Fruit fly (Drosophila melanogaster) whole organism, larva: Measurements from ENCODE around the gene Vha16-3.

Experiments used
- noc ChIP-seq: fragments of 200-800 bp; sonication (Bioruptor generic); optimal IDR thresholded peaks from 3 replicates; lab custom pipeline; 2019; ENCODE audit warnings: missing biosample characterization, mild to moderate bottlenecking, missing genetic modification characterization, moderate library complexity

Vha16-3 gene

DNA sequence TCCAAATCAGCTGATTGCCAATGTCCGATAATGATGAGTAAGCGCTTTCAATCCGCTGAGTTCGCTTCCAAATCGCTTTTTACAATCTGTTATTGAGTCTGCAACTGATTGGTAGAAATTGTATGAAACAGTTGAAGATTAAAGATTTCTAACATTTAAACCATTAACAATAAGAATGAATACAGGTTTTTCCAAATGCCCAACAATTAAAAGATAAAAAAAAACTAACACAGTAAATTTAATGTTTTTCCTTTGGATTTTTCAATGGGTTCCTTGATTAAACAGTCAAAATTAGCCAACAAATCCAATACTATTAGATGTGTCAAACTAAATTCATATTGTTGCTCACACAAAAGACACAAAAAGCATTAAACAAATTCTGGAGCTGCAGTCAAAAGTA, 28.2 kb upstream of the Vha16-3 start, which contains the start of gene CG7557:
CG7557 (plus strand) TSS at position 301 of the 400 bp plus-strand sequence.
- no peak for TF ChIP-seq noc (tag; lab: Kevin White, UChicago)

dm6 chr3L:11447022-11447728, 25.9 kb upstream of the Vha16-3 start:
- TF ChIP-seq noc (tag; lab: Kevin White, UChicago) = no peak

DNA sequence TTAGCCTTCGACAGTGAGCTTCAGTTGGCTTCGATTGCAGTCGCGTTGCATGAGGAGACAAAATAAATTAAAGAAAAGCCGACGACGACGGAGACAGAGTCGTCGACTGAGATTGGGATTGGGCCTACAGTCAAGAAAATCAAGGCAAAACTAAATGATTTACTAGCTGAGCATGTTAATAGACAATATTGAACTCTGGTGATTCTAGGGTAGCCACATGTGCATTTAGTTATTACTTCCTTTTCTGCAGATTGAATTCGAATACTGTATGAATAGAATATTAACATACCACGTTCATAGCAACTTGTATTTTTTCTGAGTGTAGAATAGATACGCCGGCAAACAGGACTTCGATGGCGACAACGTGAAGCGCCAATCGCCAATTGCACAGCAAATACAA, 24.7 kb upstream of the Vha16-3 start:
- no peak for TF ChIP-seq noc (tag; lab: Kevin White, UChicago)

- TF ChIP-seq noc (tag; lab: Kevin White, UChicago) = no peak
These were observed 24.2 kb upstream of the Vha16-3 start for dm6 chr3L:11448935-11449334.

dm6 chr3L:11450535-11450934, 22.6 kb upstream of the Vha16-3 start:
- no peak for TF ChIP-seq noc (tag; lab: Kevin White, UChicago)

DNA sequence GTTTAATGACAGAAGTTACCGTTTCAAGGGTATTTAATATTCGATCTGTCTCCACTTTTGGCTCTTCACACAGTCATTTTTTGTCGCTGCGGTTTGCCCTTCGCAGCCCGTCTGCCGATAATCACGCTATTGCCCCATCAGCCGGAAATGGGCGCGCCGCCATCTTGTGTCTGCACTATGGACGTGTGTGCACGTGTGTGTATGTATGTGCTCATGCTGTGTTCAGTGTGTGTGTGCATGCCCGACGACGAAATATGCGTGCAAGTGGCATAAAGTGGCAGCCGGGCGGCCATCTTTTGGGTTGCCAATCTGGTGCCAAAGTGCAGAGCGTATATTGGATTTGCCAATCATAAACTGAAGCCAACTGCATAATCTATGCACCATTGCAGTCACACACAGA, 18.6 kb upstream of the Vha16-3 start:
- no peak for TF ChIP-seq noc (tag; lab: Kevin White, UChicago)

dm6 chr3L:11458370-11458769, 14.7 kb upstream of the Vha16-3 start, which contains the start of the genes CG12289 and CG7551:
Gene CG12289 (minus strand): TSS chr3L:11458470.
Gene CG7551 (plus strand): TSS chr3L:11458490.
- TF ChIP-seq noc (tag; lab: Kevin White, UChicago) = no peak

- no peak for TF ChIP-seq noc (tag; lab: Kevin White, UChicago)
These were observed 7.6 kb upstream of the Vha16-3 start, which contains the start of gene Fum3 for dm6 chr3L:11465371-11465914. Gene Fum3 (minus strand): TSS chr3L:11465864.

DNA sequence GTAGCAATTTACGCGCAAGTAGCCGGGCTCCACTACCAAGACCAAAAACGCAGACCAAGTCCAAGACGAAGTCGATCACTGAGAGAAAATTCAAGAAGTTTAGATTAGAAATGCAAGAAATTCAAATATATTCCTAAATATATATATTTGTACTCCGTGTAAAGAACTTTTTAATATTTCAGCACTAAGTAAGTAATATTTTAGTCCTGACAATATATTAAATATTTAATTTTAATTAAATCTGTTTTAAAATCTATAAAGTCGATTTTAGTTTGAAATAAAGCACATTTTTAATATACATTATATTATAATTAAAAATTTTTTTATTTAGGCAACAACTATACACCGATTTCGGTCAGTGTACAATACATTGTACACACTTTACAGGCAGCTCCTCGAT, 6.1 kb upstream of the Vha16-3 start:
- no peak for TF ChIP-seq noc (tag; lab: Kevin White, UChicago)

DNA sequence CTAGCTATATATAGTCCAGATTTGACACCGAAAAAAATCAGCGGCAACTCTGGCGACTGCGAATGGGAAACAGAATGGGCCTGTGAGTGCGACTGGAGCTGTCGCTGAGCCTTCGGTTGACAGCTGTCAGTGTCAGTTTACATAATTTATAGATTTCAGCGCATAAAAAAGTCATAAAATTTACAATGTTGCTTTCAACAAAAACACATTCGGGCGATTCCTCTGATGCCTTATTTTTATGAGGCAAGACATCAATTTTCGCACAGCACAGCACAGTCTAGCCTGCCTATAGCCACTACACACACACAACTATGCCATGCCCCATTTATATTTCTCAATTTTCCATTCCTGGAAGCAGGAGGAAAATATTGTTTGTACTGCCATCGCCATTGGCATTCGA, 703 bp upstream of the Vha16-3 start:
- TF ChIP-seq noc (tag; lab: Kevin White, UChicago) = no peak

DNA sequence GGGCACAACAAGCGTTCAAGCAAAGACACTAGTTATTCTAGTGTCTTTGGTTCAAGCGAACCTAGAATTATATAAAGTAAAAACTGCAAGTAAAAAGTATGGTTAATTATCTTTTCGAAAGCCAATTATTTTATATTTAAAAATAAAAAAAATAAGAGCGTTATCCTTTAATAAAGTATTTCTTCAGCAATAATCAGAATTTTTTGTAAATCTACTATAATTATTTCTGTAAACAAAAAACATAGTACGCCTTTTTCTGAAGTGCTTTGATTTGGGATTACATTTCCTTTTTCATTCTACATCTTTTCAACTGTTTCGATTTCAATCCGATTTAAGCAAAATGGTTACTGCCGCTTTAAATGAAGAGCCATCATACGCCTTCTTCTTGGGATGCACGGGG, 1.6 kb downstream of the Vha16-3 start, which contains the start of gene Vha16-2:
Vha16-2 (plus strand) TSS at position 301 of the 400 bp plus-strand sequence.
- TF ChIP-seq noc (tag; lab: Kevin White, UChicago) = no peak

DNA sequence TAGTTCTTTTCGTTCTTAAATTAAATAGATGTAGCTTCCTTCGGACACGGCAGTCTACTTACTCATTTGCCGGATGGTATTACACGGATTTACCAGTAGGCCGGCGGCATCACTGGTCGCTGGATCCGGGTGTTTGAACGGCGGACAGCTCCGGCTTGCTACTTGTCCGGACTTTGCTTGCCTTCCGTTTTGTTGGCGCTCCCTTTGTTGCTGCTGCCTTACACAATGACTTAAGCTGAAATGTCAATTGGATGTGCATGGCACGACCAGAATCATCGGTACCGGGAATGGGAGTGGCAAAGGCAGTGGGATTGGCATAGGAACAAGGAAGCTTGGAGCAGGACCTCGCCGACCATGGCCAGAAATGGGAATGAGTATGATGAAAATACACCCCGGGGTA, 7.2 kb downstream of the Vha16-3 start:
- no peak for TF ChIP-seq noc (tag; lab: Kevin White, UChicago)

DNA sequence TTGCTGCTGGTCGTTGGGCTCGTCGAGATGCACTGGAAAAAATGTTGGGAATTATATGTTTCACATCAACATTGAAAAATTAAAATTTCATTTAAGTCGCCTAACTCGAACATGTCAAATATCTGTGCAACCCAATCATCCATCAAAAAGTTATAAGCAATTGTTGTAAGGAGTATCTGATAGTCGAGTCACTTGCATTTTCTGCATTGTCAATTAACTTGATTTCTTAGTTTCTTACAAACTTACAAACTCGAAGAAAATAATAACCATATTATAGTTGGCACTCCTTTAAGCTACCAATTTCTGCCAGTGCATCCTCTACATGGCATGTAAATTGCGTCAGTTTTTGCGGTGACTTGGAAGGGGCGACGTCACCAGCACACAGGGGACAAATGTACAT, 10.0 kb downstream of the Vha16-3 start:
- TF ChIP-seq noc (tag; lab: Kevin White, UChicago) = no peak

dm6 chr3L:11484483-11484882, 11.4 kb downstream of the Vha16-3 start:
- TF ChIP-seq noc (tag; lab: Kevin White, UChicago) = no peak

dm6 chr3L:11485956-11486609, 13.0 kb downstream of the Vha16-3 start:
- no peak for TF ChIP-seq noc (tag; lab: Kevin White, UChicago)

DNA sequence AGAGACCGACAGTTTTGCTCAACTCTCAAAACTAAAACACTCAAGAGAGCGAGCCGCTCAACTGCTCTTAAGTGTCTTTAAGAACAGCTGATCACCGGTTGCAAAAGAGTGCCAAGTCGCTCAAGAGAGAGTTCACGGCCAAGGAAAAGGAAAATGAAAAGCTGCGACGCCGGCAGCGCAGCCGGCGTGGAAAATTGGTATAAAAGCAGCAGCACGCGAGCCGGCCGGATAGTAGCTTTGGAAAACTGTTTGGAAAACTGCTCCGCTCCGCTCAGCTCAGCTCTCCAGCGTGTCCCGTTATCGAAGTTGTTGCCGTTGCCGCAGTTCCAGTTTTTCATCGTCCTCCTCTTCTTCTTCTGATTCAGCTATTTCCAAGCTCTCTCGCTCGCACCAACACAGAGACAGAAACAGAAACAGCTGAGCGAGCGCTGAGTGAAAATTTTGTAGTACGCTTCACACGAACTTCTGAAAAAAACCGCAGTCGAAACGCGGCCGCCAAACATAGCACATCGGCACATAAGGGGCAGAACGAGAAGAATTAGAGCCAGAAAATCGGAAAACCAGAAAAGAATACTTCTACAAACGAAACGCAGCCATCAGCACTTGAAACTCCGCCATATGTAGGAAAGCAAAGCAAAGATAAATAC, 14.4 kb downstream of the Vha16-3 start, which contains the start of gene chrb:
chrb (plus strand) TSS at position 224 of the 647 bp plus-strand sequence.
- TF ChIP-seq noc (tag; lab: Kevin White, UChicago) = peak; percentile 45
